Fruit fly (Drosophila melanogaster) whole organism, embryonic: Measurements from ENCODE around the gene Sbp2.

Experiments used
- ATbp ChIP-seq: fragments of 200-800 bp; sonication (Bioruptor generic); optimal IDR thresholded peaks from 2 replicates; lab custom pipeline; 2017; ENCODE audit warnings: missing biosample characterization, mild to moderate bottlenecking, missing genetic modification characterization, missing genetic modification reagents
- Adf1 ChIP-seq: fragments of 200-800 bp; sonication (Bioruptor generic); IDR thresholded peaks from 2 replicates; pipeline ENCODE4 v1.3.6; 2022; ENCODE audit warnings: missing biosample characterization, missing genetic modification characterization
- CG10209 ChIP-seq: fragments of 200-800 bp; sonication (Bioruptor generic); optimal IDR thresholded peaks from 3 replicates; lab custom pipeline; 2017; ENCODE audit warnings: missing biosample characterization, mild to moderate bottlenecking, missing genetic modification characterization, missing genetic modification reagents
- CG10267 ChIP-seq: fragments of 200-800 bp; sonication (Bioruptor generic); optimal IDR thresholded peaks from 2 replicates; lab custom pipeline; 2018; ENCODE audit warnings: missing biosample characterization, mild to moderate bottlenecking, missing genetic modification characterization, moderate library complexity
- CG10366 ChIP-seq: fragments of 200-800 bp; sonication (Bioruptor generic); IDR thresholded peaks from 2 replicates; pipeline ENCODE4 v1.3.6; 2022; ENCODE audit warnings: missing biosample characterization, missing genetic modification characterization
- CG12236 ChIP-seq: fragments of 200-800 bp; sonication (Bioruptor generic); optimal IDR thresholded peaks from 2 replicates; lab custom pipeline; 2016; ENCODE audit warnings: missing biosample characterization, missing genetic modification characterization
- CG12391 ChIP-seq: fragments of 200-800 bp; sonication (Bioruptor generic); optimal IDR thresholded peaks from 3 replicates; lab custom pipeline; 2018; ENCODE audit warnings: missing biosample characterization, mild to moderate bottlenecking, missing genetic modification characterization, moderate library complexity
- CG12744 ChIP-seq: fragments of 200-800 bp; sonication (Bioruptor generic); optimal IDR thresholded peaks from 2 replicates; lab custom pipeline; 2016; ENCODE audit warnings: missing biosample characterization, missing genetic modification characterization
- CG15011 ChIP-seq: fragments of 200-800 bp; sonication (Bioruptor generic); optimal IDR thresholded peaks from 3 replicates; lab custom pipeline; 2018; ENCODE audit warnings: missing biosample characterization, mild to moderate bottlenecking, missing genetic modification characterization
- CG15269 ChIP-seq: fragments of 200-800 bp; sonication (Bioruptor generic); optimal IDR thresholded peaks from 2 replicates; lab custom pipeline; 2018; ENCODE audit warnings: missing biosample characterization, mild to moderate bottlenecking, missing genetic modification characterization, moderate library complexity
- CG16863 ChIP-seq: fragments of 200-800 bp; sonication (Bioruptor generic); optimal IDR thresholded peaks from 3 replicates; lab custom pipeline; 2016; ENCODE audit warnings: missing biosample characterization, missing genetic modification characterization
- CG18011 ChIP-seq: fragments of 200-800 bp; sonication (Bioruptor generic); optimal IDR thresholded peaks from 2 replicates; lab custom pipeline; 2017; ENCODE audit warnings: missing biosample characterization, missing genetic modification characterization, mild to moderate bottlenecking, moderate library complexity, missing genotype
- CG18599 ChIP-seq: fragments of 200-800 bp; sonication (Bioruptor generic); optimal IDR thresholded peaks from 3 replicates; lab custom pipeline; 2017; ENCODE audit warnings: missing biosample characterization, missing genetic modification characterization, mild to moderate bottlenecking, moderate library complexity, missing genetic modification reagents
- CG2120 ChIP-seq: fragments of 200-800 bp; sonication (Bioruptor generic); optimal IDR thresholded peaks from 3 replicates; lab custom pipeline; 2016; ENCODE audit warnings: missing biosample characterization, missing genetic modification characterization
- CG2875 ChIP-seq: fragments of 200-800 bp; sonication (Bioruptor generic); optimal IDR thresholded peaks from 2 replicates; lab custom pipeline; 2017; ENCODE audit warnings: missing biosample characterization, mild to moderate bottlenecking, missing genetic modification characterization, missing genetic modification reagents
- CG34422 ChIP-seq: fragments of 200-800 bp; sonication (Bioruptor generic); IDR thresholded peaks from 3 replicates; pipeline ENCODE4 v1.3.6; 2022; ENCODE audit warnings: missing biosample characterization, missing genetic modification characterization
- CG3847 ChIP-seq: fragments of 200-800 bp; sonication (Bioruptor generic); IDR thresholded peaks from 2 replicates; pipeline ENCODE4 v1.3.6; 2022; ENCODE audit warnings: missing biosample characterization, missing genetic modification characterization
- CG7357 ChIP-seq: fragments of 200-800 bp; sonication (Bioruptor generic); IDR thresholded peaks from 3 replicates; pipeline ENCODE4 v1.3.6; 2022; ENCODE audit warnings: missing biosample characterization, missing genetic modification characterization
- CG7839 ChIP-seq: fragments of 200-800 bp; sonication (Bioruptor generic); optimal IDR thresholded peaks from 3 replicates; lab custom pipeline; 2018; ENCODE audit warnings: missing biosample characterization, mild to moderate bottlenecking, missing genetic modification characterization, moderate library complexity
- CG8478 ChIP-seq: fragments of >200 bp; optimal IDR thresholded peaks from 2 replicates; lab custom pipeline; 2018
- CG9932 ChIP-seq: fragments of 200-800 bp; sonication (Bioruptor generic); IDR thresholded peaks from 2 replicates; pipeline ENCODE4 v1.3.6; 2022; ENCODE audit warnings: missing biosample characterization, missing genetic modification characterization
- Chrac-16 ChIP-seq: fragments of 200-800 bp; sonication (Bioruptor generic); optimal IDR thresholded peaks from 3 replicates; lab custom pipeline; 2016; ENCODE audit warnings: missing biosample characterization, missing genetic modification characterization
- Deaf1 ChIP-seq: fragments of 200-800 bp; optimal IDR thresholded peaks from 3 replicates; lab custom pipeline; 2019; ENCODE audit warnings: missing biosample characterization, mild to moderate bottlenecking, missing genetic modification characterization, moderate library complexity
- Dip3 ChIP-seq: fragments of 200-800 bp; sonication (Bioruptor generic); optimal IDR thresholded peaks from 3 replicates; lab custom pipeline; 2016; ENCODE audit warnings: missing biosample characterization, missing genetic modification characterization
- Dll ChIP-seq: fragments of 200-800 bp; sonication (Bioruptor generic); IDR thresholded peaks from 4 replicates; pipeline ENCODE4 v1.3.6; 2022; ENCODE audit warnings: missing biosample characterization, missing genetic modification characterization; ENCODE audit not compliant: partially characterized antibody
- Gsc ChIP-seq: fragments of 200-800 bp; sonication (Bioruptor generic); IDR thresholded peaks from 2 replicates; pipeline ENCODE4 v1.3.6; 2022; ENCODE audit warnings: missing biosample characterization, missing genetic modification characterization
- H2.0 ChIP-seq: fragments of 200-800 bp; sonication (Bioruptor generic); IDR thresholded peaks from 2 replicates; pipeline ENCODE4 v1.3.6; 2022; ENCODE audit warnings: missing biosample characterization, missing genetic modification characterization
- HLH3B ChIP-seq: fragments of 200-800 bp; sonication (Bioruptor generic); IDR thresholded peaks from 2 replicates; pipeline ENCODE4 v1.3.6; 2022; ENCODE audit warnings: missing biosample characterization, missing genetic modification characterization
- Max ChIP-seq: fragments of 200-800 bp; sonication (Bioruptor generic); optimal IDR thresholded peaks from 2 replicates; lab custom pipeline; 2016; ENCODE audit warnings: missing biosample characterization, mild to moderate bottlenecking, missing genetic modification characterization
- Mrtf ChIP-seq: fragments of 200-800 bp; sonication (Bioruptor generic); IDR thresholded peaks from 3 replicates; pipeline ENCODE4 v1.3.6; 2022; ENCODE audit warnings: missing biosample characterization, missing genetic modification characterization
- Opbp ChIP-seq: fragments of 200-800 bp; sonication (Bioruptor generic); IDR thresholded peaks from 3 replicates; pipeline ENCODE4 v1.3.6; 2022; ENCODE audit warnings: missing biosample characterization, missing genetic modification characterization; ENCODE audit not compliant: partially characterized antibody
- PHDP ChIP-seq: fragments of 200-800 bp; sonication (Bioruptor generic); optimal IDR thresholded peaks from 3 replicates; lab custom pipeline; 2018; ENCODE audit warnings: missing biosample characterization, mild to moderate bottlenecking, missing genetic modification characterization, moderate library complexity
- ap ChIP-seq: fragments of 200-800 bp; sonication (Bioruptor generic); IDR thresholded peaks from 2 replicates; pipeline ENCODE4 v1.3.6; 2022; ENCODE audit warnings: missing biosample characterization, missing genetic modification characterization
- chm ChIP-seq: fragments of 200-800 bp; sonication (Bioruptor generic); IDR thresholded peaks from 2 replicates; pipeline ENCODE4 v1.3.6; 2022; ENCODE audit warnings: missing biosample characterization, missing genetic modification characterization
- dimm ChIP-seq: fragments of 200-800 bp; sonication (Bioruptor generic); IDR thresholded peaks from 2 replicates; pipeline ENCODE4 v1.3.6; 2022; ENCODE audit warnings: missing biosample characterization, missing genetic modification characterization
- exex ChIP-seq: fragments of 200-800 bp; sonication (Bioruptor generic); optimal IDR thresholded peaks from 4 replicates; lab custom pipeline; 2018; ENCODE audit warnings: missing biosample characterization, mild to moderate bottlenecking, missing genetic modification characterization, moderate library complexity
- gce ChIP-seq: fragments of 200-800 bp; sonication (Bioruptor generic); IDR thresholded peaks from 3 replicates; pipeline ENCODE4 v1.3.6; 2022; ENCODE audit warnings: missing biosample characterization, missing genetic modification characterization
- gfzf ChIP-seq: fragments of 200-800 bp; sonication (Bioruptor generic); optimal IDR thresholded peaks from 2 replicates; lab custom pipeline; 2016; ENCODE audit warnings: missing biosample characterization, mild to moderate bottlenecking, missing genetic modification characterization, moderate library complexity
- hth ChIP-seq: fragments of >200 bp; optimal IDR thresholded peaks from 2 replicates; lab custom pipeline; 2017; ENCODE audit warnings: inconsistent platforms
- lov ChIP-seq, 2 experiments: fragments of 200-800 bp in 1 of 2; fragments of >200 bp in 1 of 2; sonication (Bioruptor generic) in 1 of 2; IDR thresholded peaks in 1 of 2; optimal IDR thresholded peaks in 1 of 2; 2 replicates in 1 of 2; 3 replicates in 1 of 2; pipeline versions ENCODE4 v1.3.6 to Lab custom; 2017 to 2022; ENCODE audit warnings: missing biosample characterization in 1 of 2, missing genetic modification characterization in 1 of 2
- nau ChIP-seq: fragments of 200-800 bp; sonication (Bioruptor generic); optimal IDR thresholded peaks from 3 replicates; lab custom pipeline; 2017; ENCODE audit warnings: missing biosample characterization, mild to moderate bottlenecking, missing genetic modification characterization, missing genetic modification reagents
- peb ChIP-seq: fragments of 200-800 bp; sonication (Bioruptor generic); IDR thresholded peaks from 2 replicates; pipeline ENCODE4 v1.3.6; 2022; ENCODE audit warnings: missing biosample characterization, missing genetic modification characterization
- pum ChIP-seq: fragments of 200-800 bp; sonication (Bioruptor generic); optimal IDR thresholded peaks from 2 replicates; lab custom pipeline; 2016; ENCODE audit warnings: missing biosample characterization, missing genetic modification characterization
- sna ChIP-seq: fragments of 200-800 bp; sonication (Bioruptor generic); IDR thresholded peaks from 2 replicates; pipeline ENCODE4 v1.3.6; 2022; ENCODE audit warnings: missing biosample characterization, missing genetic modification characterization; ENCODE audit not compliant: partially characterized antibody
- tll ChIP-seq, 2 experiments: fragments of 200-800 bp in 1 of 2; fragments of >200 bp in 1 of 2; sonication (Bioruptor generic) in 1 of 2; optimal IDR thresholded peaks; 2 replicates each; lab custom pipeline; 2017 to 2019; ENCODE audit warnings: missing biosample characterization in 2 of 2, missing genetic modification characterization in 2 of 2, mild to moderate bottlenecking in 1 of 2, moderate library complexity in 1 of 2
- tna ChIP-seq: fragments of 200-800 bp; sonication (Bioruptor generic); IDR thresholded peaks from 2 replicates; pipeline ENCODE4 v1.3.6; 2022; ENCODE audit warnings: missing biosample characterization, missing genetic modification characterization; ENCODE audit not compliant: partially characterized antibody
- tx ChIP-seq: fragments of 200-800 bp; sonication (Bioruptor generic); optimal IDR thresholded peaks from 2 replicates; lab custom pipeline; 2016; ENCODE audit warnings: missing biosample characterization, missing genetic modification characterization
- zfh2 ChIP-seq: fragments of 200-800 bp; sonication (Bioruptor generic); optimal IDR thresholded peaks from 2 replicates; lab custom pipeline; 2016; ENCODE audit warnings: missing biosample characterization, missing genetic modification characterization

Sbp2 gene

DNA sequence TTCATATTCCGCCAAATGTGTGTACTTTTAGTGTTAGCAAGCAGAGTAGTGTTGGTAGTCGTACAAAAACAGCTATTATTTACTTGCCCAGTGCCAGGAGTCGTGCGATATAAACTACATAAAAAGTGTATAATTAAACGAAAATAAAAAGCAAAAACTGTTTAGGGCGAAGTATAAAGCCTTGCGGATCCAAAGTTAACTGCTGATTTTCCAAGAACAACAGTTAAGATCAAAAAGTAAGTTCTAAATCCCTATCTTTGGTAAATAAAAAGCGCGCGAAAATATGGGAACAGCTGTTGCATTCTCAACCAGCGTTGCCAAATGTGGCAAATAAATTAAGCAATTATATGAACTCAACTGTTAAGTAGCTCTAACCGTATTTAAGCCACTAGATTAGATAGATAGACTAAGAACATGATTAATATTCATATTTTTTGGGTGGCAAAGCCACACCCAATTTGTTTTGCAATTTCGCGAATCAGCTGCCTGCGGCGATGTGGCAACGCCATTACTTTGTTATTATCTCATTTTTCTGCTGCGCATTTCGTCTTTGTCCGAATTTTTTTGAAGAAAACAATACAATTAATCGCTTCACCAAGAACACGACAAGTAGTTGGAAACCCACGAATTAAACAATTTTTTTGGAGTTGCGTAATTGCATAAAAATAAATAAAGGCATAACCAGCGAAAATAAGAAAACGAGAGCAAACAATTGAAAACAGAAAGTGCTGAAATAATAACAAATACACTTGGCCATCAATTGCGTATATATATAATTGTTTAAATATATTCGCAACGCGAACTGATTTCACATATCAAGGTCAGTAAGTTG, 36.5 kb downstream of the Sbp2 start, which contains the start of the genes Prim1 and CG7083 (continued):
- TF ChIP-seq CG18599 (peak; percentile 77), Gsc (GFP tag; lab: Robert Waterston, UW) (no peak), zfh2 (peak; percentile 57), hth (no peak), sna (GFP tag; lab: Robert Waterston, UW) (no peak), CG16863 (GFP tag; lab: Kevin White, UChicago) (peak; percentile 46), tx (GFP tag; lab: Kevin White, UChicago) (peak; percentile 66), pum (GFP tag; lab: Kevin White, UChicago) (peak; percentile 62), tna (GFP tag; lab: Robert Waterston, UW) (no peak), Dll (GFP tag; lab: Robert Waterston, UW) (0 out of 4 replicates have a peak, but pooled peaks have one; percentile 49), Adf1 (GFP tag; lab: Robert Waterston, UW) (no peak), CG18011 (GFP tag; lab: Kevin White, UChicago) (peak; percentile 56), HLH3B (GFP tag; lab: Robert Waterston, UW) (no peak; the same call in 1 of the 2 replicates), gce (no peak), lov (optimal IDR thresholded peaks at IDR 0.05; lab: Kevin White, UChicago) (no peak), lov (GFP tag; IDR thresholded peaks at IDR 0.05; lab: Robert Waterston, UW) (no peak), chm (no peak), peb (GFP tag; lab: Robert Waterston, UW) (no peak), Deaf1 (tag; lab: Kevin White, UChicago) (no peak), CG10267 (tag; lab: Kevin White, UChicago) (peak; percentile 94), Max (peak; percentile 72), Chrac-16 (GFP tag; lab: Kevin White, UChicago) (peak; percentile 55), CG9932 (peak; percentile 50; the same call in 1 of the 2 replicates), CG8478 (lab: Kevin White, UChicago) (no peak), gfzf (GFP tag; lab: Kevin White, UChicago) (peak; percentile 17), CG10209 (GFP tag; lab: Kevin White, UChicago) (peak; percentile 62), ATbp (peak; percentile 11), CG34422 (peak; percentile 79), CG2120 (peak; percentile 78), nau (GFP tag; lab: Kevin White, UChicago) (no peak), CG12744 (peak; percentile 34), exex (peak; percentile 35), CG15269 (tag; lab: Kevin White, UChicago) (peak; percentile 52), Mrtf (no peak), CG15011 (GFP tag; lab: Kevin White, UChicago) (no peak), CG12391 (peak; percentile 74), CG3847 (no peak; the same call in 1 of the 2 replicates), Opbp (GFP tag; lab: Robert Waterston, UW) (no peak), CG2875 (GFP tag; lab: Kevin White, UChicago) (no peak), CG7357 (GFP tag; lab: Robert Waterston, UW) (no peak), PHDP (tag; lab: Kevin White, UChicago) (peak; percentile 57), CG12236 (GFP tag; lab: Kevin White, UChicago) (peak; percentile 33), CG10366 (peak; percentile 12; the same call in 1 of the 2 replicates), dimm (no peak), tll (GFP tag; optimal IDR thresholded peaks at IDR 0.05; lab: Kevin White, UChicago) (no peak), H2.0 (GFP tag; lab: Robert Waterston, UW) (0 out of 2 replicates have a peak, but pooled peaks have one; percentile 22), ap (no peak), CG7839 (tag; lab: Kevin White, UChicago) (peak; percentile 33), Dip3 (GFP tag; lab: Kevin White, UChicago) (peak; percentile 22)
